Worm (Caenorhabditis elegans) whole organism, young adult: Measurements from ENCODE around the gene nol-6.

Experiments used
- ama-1 ChIP-seq, 3 experiments: fragments of 150-350 bp in 1 of 3; sonication (generic microtip) in 2 of 3; optimal IDR thresholded peaks; 2 replicates each; lab custom pipeline; 2014 to 2018; ENCODE audit warnings: missing biosample characterization in 2 of 3, missing genetic modification characterization in 2 of 3, missing genetic modification reagents in 2 of 3
- ceh-100 ChIP-seq: fragments of 200-800 bp; sonication (Bioruptor generic); IDR thresholded peaks from 2 replicates; pipeline ENCODE4 v1.3.6; 2022; ENCODE audit warnings: missing genetic modification reagents, missing genetic modification characterization, missing compliant biosample characterization
- him-1 ChIP-seq: sonication (generic microtip); optimal IDR thresholded peaks from 2 replicates; lab custom pipeline; 2016; ENCODE audit warnings: missing genotype, missing genetic modification reagents, missing genetic modification characterization, missing compliant biosample characterization
- nfya-1 ChIP-seq: sonication (generic microtip); optimal IDR thresholded peaks from 2 replicates; lab custom pipeline; 2017; ENCODE audit warnings: antibody characterized with exemption, missing compliant biosample characterization, missing genetic modification characterization, borderline replicate concordance; ENCODE audit not compliant: insufficient read depth
- ztf-18 ChIP-seq: sonication (generic microtip); optimal IDR thresholded peaks from 2 replicates; lab custom pipeline; 2016; ENCODE audit warnings: missing genotype, mild to moderate bottlenecking, missing genetic modification characterization, missing compliant biosample characterization

DNA sequence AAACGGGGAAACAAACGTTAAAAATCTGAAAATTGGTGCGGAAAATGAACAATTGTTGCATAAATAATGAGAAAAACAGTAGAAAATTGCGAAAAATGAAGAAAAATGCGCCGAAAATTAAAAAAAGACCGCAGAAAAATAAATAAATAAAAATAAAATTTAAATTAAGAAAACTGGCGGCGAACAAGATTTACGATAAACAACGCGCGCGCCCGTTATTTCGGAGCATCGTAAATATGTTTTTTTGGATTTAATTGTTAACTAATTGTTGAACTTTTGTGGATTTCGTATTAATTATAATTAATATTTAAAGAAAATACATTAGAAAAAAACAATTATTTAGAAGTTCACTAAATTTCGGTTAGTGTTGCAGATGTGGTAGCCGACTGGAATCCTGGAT lies 60.5 kb downstream of the nol-6 start:
- TF ChIP-seq ztf-18 (tag; lab: Kevin White, UChicago) (no peak), him-1 (tag; lab: Kevin White, UChicago) (no peak), ceh-100 (GFP tag; lab: Robert Waterston, UW) (no peak), ama-1 (optimal IDR thresholded peaks at IDR 0.05; lab: Kevin White, UChicago) (no peak), ama-1 (GFP tag; optimal IDR thresholded peaks at IDR 0.05; lab: Kevin White, UChicago) (no peak), nfya-1 (tag; lab: Kevin White, UChicago) (no peak)
